Fruit fly (Drosophila melanogaster): ENCODE results near the gene Zip71B.

DNA sequence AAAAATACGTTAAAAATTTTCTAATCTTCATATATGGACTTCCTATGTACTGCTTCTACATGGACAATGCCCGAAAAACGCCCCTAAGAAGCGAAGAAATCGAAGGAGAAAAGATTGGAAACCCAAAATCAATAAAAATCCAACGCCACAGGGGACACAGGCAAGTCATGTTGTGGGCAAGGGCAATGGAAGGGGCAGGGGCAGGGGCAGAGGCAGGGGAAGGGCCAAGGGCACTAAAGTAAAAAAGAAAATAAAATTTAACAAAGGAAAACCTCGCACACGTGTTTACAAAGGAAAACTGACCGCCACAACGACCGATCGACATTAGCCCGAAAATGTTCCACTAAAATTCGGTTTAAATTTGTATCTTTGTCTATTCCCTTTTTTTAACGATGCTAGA, 29.4 kb upstream of the Zip71B start:
- TF ChIP-seq CG8478 (optimal IDR thresholded peaks at IDR 0.05), result no peak
- no peak for TF ChIP-seq CTCF (optimal IDR thresholded peaks at IDR 0.05)
